Worm (Caenorhabditis elegans) whole organism, early embryonic: Measurements from ENCODE around the gene B0244.15.

Source experiments
- B0310.2 ChIP-seq: sonication (generic microtip); optimal IDR thresholded peaks from 2 replicates; lab custom pipeline; 2016; ENCODE audit warnings: mild to moderate bottlenecking, missing genetic modification characterization, missing compliant biosample characterization
- F13C5.2 ChIP-seq: sonication (generic microtip); optimal IDR thresholded peaks from 2 replicates; lab custom pipeline; 2017; ENCODE audit warnings: mild to moderate bottlenecking, missing genetic modification characterization, inconsistent platforms, missing compliant biosample characterization
- aly-1 ChIP-seq: sonication (generic microtip); optimal IDR thresholded peaks from 2 replicates; lab custom pipeline; 2016; ENCODE audit warnings: missing genetic modification characterization, missing compliant biosample characterization
- ama-1 ChIP-seq: fragments of 150-350 bp; optimal IDR thresholded peaks from 2 replicates; lab custom pipeline; 2014
- ceh-13 ChIP-seq: fragments of 200-800 bp; sonication (Bioruptor generic); optimal IDR thresholded peaks from 2 replicates; lab custom pipeline; 2018; ENCODE audit warnings: mild to moderate bottlenecking, missing genetic modification characterization, missing compliant biosample characterization
- ceh-36 ChIP-seq: sonication (generic microtip); optimal IDR thresholded peaks from 2 replicates; lab custom pipeline; 2016; ENCODE audit warnings: missing genetic modification characterization, inconsistent platforms, missing compliant biosample characterization
- ets-7 ChIP-seq: sonication (generic microtip); optimal IDR thresholded peaks from 2 replicates; lab custom pipeline; 2016; ENCODE audit warnings: missing genotype, missing genetic modification characterization, missing compliant biosample characterization
- flt-1 ChIP-seq: fragments of 200-800 bp; sonication (Bioruptor generic); IDR thresholded peaks from 2 replicates; pipeline ENCODE4 v1.3.6; 2022; ENCODE audit warnings: missing genetic modification characterization, missing compliant biosample characterization
- hmbx-1 ChIP-seq: sonication (generic microtip); optimal IDR thresholded peaks from 2 replicates; lab custom pipeline; 2016; ENCODE audit warnings: mild to moderate bottlenecking, missing genetic modification characterization, missing compliant biosample characterization
- hmg-4 ChIP-seq: fragments of 200-800 bp; sonication (Bioruptor generic); optimal IDR thresholded peaks from 2 replicates; lab custom pipeline; 2018; ENCODE audit warnings: mild to moderate bottlenecking, missing genetic modification characterization, missing compliant biosample characterization
- pes-1 ChIP-seq: fragments of 200-800 bp; sonication (Bioruptor generic); IDR thresholded peaks from 2 replicates; pipeline ENCODE4 v1.3.6; 2022; ENCODE audit warnings: missing genetic modification reagents, missing genetic modification characterization, missing compliant biosample characterization
- tbx-11 ChIP-seq: fragments of 200-800 bp; sonication (Bioruptor generic); IDR thresholded peaks from 2 replicates; pipeline ENCODE4 v1.3.6; 2022; ENCODE audit warnings: missing genetic modification characterization, missing compliant biosample characterization
- tra-4 ChIP-seq: sonication (generic microtip); optimal IDR thresholded peaks from 2 replicates; lab custom pipeline; 2017; ENCODE audit warnings: missing genetic modification characterization, missing compliant biosample characterization

DNA sequence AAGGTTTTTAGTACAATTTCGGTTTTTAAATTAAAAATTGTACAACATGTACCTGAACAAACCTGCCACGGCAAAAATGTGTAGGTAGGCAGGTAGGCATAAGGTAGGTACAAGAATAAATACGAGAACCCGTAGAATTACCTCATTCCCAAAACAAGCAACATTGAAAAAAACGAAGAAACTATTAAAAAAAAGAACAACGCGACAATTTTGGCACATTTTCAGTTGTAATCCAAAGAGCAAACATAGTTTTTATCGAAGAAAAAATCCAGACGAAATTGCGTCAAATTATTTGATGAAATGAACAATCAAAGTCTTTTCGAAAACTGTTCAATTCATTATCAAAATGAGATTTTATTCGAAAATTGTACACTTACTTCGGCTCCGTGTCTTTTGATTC is 2.5 kb upstream of the B0244.15 start, which contains the start of gene B0244.16:
- TF ChIP-seq ama-1 (lab: Kevin White, UChicago) (no peak), tbx-11 (GFP tag; lab: Robert Waterston, UW) (no peak), tra-4 (tag; lab: Kevin White, UChicago) (no peak), hmbx-1 (no peak), ceh-36 (tag; lab: Kevin White, UChicago) (no peak), flt-1 (GFP tag; lab: Robert Waterston, UW) (no peak), B0310.2 (tag; lab: Kevin White, UChicago) (no peak), aly-1 (tag; lab: Kevin White, UChicago) (no peak), F13C5.2 (no peak), ceh-13 (GFP tag; lab: Kevin White, UChicago) (no peak), hmg-4 (no peak), pes-1 (GFP tag; lab: Robert Waterston, UW) (no peak), ets-7 (no peak)
